Worm (Caenorhabditis elegans) whole organism, late embryonic: ENCODE data around the gene F25H9.6.

Experiments
- ceh-19 ChIP-seq: fragments of 200-800 bp; sonication (Bioruptor generic); optimal IDR thresholded peaks from 2 replicates; lab custom pipeline; 2018; ENCODE audit warnings: mild to moderate bottlenecking, missing genetic modification characterization, missing compliant biosample characterization
- ceh-34 ChIP-seq: sonication (generic microtip); optimal IDR thresholded peaks from 2 replicates; lab custom pipeline; 2016; ENCODE audit warnings: mild to moderate bottlenecking, missing genetic modification characterization, missing compliant biosample characterization
- ets-4 ChIP-seq: sonication (generic microtip); optimal IDR thresholded peaks from 2 replicates; lab custom pipeline; 2016; ENCODE audit warnings: missing genetic modification characterization, missing compliant biosample characterization
- npax-4 ChIP-seq: sonication (generic microtip); optimal IDR thresholded peaks from 2 replicates; lab custom pipeline; 2016; ENCODE audit warnings: missing genetic modification characterization, missing compliant biosample characterization
- tbx-2 ChIP-seq: sonication (generic microtip); optimal IDR thresholded peaks from 2 replicates; lab custom pipeline; 2016; ENCODE audit warnings: missing genetic modification characterization, missing compliant biosample characterization

ce11 chrV:13432364-13432763 is 35.8 kb downstream of the F25H9.6 start, which contains the start of gene srd-17:
- no peak for TF ChIP-seq ceh-19
- no peak for TF ChIP-seq ets-4 (tag; lab: Kevin White, UChicago)
- no peak for TF ChIP-seq ceh-34
- no peak for TF ChIP-seq npax-4 (tag; lab: Kevin White, UChicago)
- no peak for TF ChIP-seq tbx-2 (tag; lab: Kevin White, UChicago)
